Fruit fly (Drosophila melanogaster) whole organism, embryonic: ENCODE data around the gene CG18135.

Experiments used
- CG11247 ChIP-seq: fragments of 200-800 bp; sonication (Bioruptor generic); IDR thresholded peaks from 2 replicates; pipeline ENCODE4 v1.3.6; 2022; ENCODE audit warnings: missing biosample characterization, missing genetic modification characterization
- CG12104 ChIP-seq: fragments of 200-800 bp; sonication (Bioruptor generic); optimal IDR thresholded peaks from 3 replicates; lab custom pipeline; 2016; ENCODE audit warnings: missing biosample characterization, missing genetic modification characterization
- CG13894 ChIP-seq: fragments of 200-800 bp; sonication (Bioruptor generic); optimal IDR thresholded peaks from 3 replicates; lab custom pipeline; 2018; ENCODE audit warnings: missing biosample characterization, mild to moderate bottlenecking, missing genetic modification characterization, moderate library complexity
- CG14710 ChIP-seq: fragments of 200-800 bp; sonication (Bioruptor generic); optimal IDR thresholded peaks from 3 replicates; lab custom pipeline; 2019; ENCODE audit warnings: missing biosample characterization, mild to moderate bottlenecking, missing genetic modification characterization, moderate library complexity
- CG15011 ChIP-seq: fragments of 200-800 bp; sonication (Bioruptor generic); optimal IDR thresholded peaks from 3 replicates; lab custom pipeline; 2018; ENCODE audit warnings: missing biosample characterization, mild to moderate bottlenecking, missing genetic modification characterization
- CG15269 ChIP-seq: fragments of 200-800 bp; sonication (Bioruptor generic); optimal IDR thresholded peaks from 2 replicates; lab custom pipeline; 2018; ENCODE audit warnings: missing biosample characterization, mild to moderate bottlenecking, missing genetic modification characterization, moderate library complexity
- CG17385 ChIP-seq: fragments of 200-800 bp; sonication (Bioruptor generic); optimal IDR thresholded peaks from 3 replicates; lab custom pipeline; 2018; ENCODE audit warnings: missing biosample characterization, mild to moderate bottlenecking, missing genetic modification characterization
- CG18619 ChIP-seq: fragments of 200-800 bp; sonication (Bioruptor generic); optimal IDR thresholded peaks from 3 replicates; lab custom pipeline; 2017; ENCODE audit warnings: missing biosample characterization, mild to moderate bottlenecking, missing genetic modification characterization
- CG2120 ChIP-seq: fragments of 200-800 bp; sonication (Bioruptor generic); optimal IDR thresholded peaks from 3 replicates; lab custom pipeline; 2016; ENCODE audit warnings: missing biosample characterization, missing genetic modification characterization
- CG31441 ChIP-seq: fragments of 200-800 bp; sonication (Bioruptor generic); IDR thresholded peaks from 2 replicates; pipeline ENCODE4 v1.3.6; 2022; ENCODE audit warnings: missing biosample characterization, missing genetic modification characterization
- CG3726 ChIP-seq: fragments of 200-800 bp; sonication (Bioruptor generic); IDR thresholded peaks from 3 replicates; pipeline ENCODE4, ENCODE4 v1.3.6; 2022; ENCODE audit warnings: missing biosample characterization, missing genetic modification characterization
- CG5245 ChIP-seq: fragments of 200-800 bp; sonication (Bioruptor generic); optimal IDR thresholded peaks from 3 replicates; lab custom pipeline; 2016; ENCODE audit warnings: missing biosample characterization, missing genetic modification characterization
- CG7372 ChIP-seq: fragments of 200-800 bp; sonication (Bioruptor generic); IDR thresholded peaks from 2 replicates; pipeline ENCODE4 v1.3.6; 2022; ENCODE audit warnings: missing biosample characterization, missing genetic modification characterization
- CG9609 ChIP-seq: fragments of 200-800 bp; sonication (Bioruptor generic); optimal IDR thresholded peaks from 3 replicates; lab custom pipeline; 2016; ENCODE audit warnings: missing biosample characterization, missing genetic modification characterization
- CTCF ChIP-seq: fragments of 200-800 bp; sonication (Bioruptor generic); optimal IDR thresholded peaks from 2 replicates; lab custom pipeline; 2017; ENCODE audit warnings: missing biosample characterization, mild to moderate bottlenecking, missing genetic modification characterization, moderate library complexity
- CrebB ChIP-seq: fragments of 200-800 bp; sonication (Bioruptor generic); optimal IDR thresholded peaks from 3 replicates; lab custom pipeline; 2018; ENCODE audit warnings: missing biosample characterization, mild to moderate bottlenecking, missing genetic modification characterization
- D ChIP-seq, 2 experiments: fragments of 200-800 bp in 1 of 2; fragments of >200 bp in 1 of 2; sonication (Bioruptor generic) in 1 of 2; optimal IDR thresholded peaks; 2 replicates in 1 of 2; 3 replicates in 1 of 2; lab custom pipeline; 2017; ENCODE audit warnings: mild to moderate bottlenecking in 1 of 2, missing biosample characterization in 1 of 2, missing genetic modification characterization in 1 of 2, missing genetic modification reagents in 1 of 2
- Ets65A ChIP-seq: fragments of 200-800 bp; sonication (Bioruptor generic); peaks from one replicate; lab custom pipeline; 2016; ENCODE audit warnings: missing biosample characterization, missing genetic modification characterization
- Fer1 ChIP-seq: fragments of 200-800 bp; sonication (Bioruptor generic); optimal IDR thresholded peaks from 2 replicates; lab custom pipeline; 2017; ENCODE audit warnings: missing biosample characterization, mild to moderate bottlenecking, missing genetic modification characterization
- HHEX ChIP-seq: fragments of 200-800 bp; sonication (Bioruptor generic); optimal IDR thresholded peaks from 3 replicates; lab custom pipeline; 2017; ENCODE audit warnings: missing biosample characterization, mild to moderate bottlenecking, missing genetic modification characterization, missing genetic modification reagents
- Med ChIP-seq: fragments of 200-800 bp; sonication (Bioruptor generic); peaks from one replicate; lab custom pipeline; 2016; ENCODE audit warnings: missing biosample characterization, missing genetic modification characterization, mild to moderate bottlenecking, inconsistent platforms, moderate library complexity
- Myb ChIP-seq: fragments of 200-800 bp; sonication (Bioruptor generic); optimal IDR thresholded peaks from 2 replicates; lab custom pipeline; 2016; ENCODE audit warnings: missing biosample characterization, missing genetic modification characterization
- NK7.1 ChIP-seq: fragments of 200-800 bp; sonication (Bioruptor generic); optimal IDR thresholded peaks from 3 replicates; lab custom pipeline; 2016; ENCODE audit warnings: missing biosample characterization, missing genetic modification characterization
- Oli ChIP-seq: fragments of 200-800 bp; sonication (Bioruptor generic); optimal IDR thresholded peaks from 2 replicates; lab custom pipeline; 2018; ENCODE audit warnings: missing biosample characterization, mild to moderate bottlenecking, missing genetic modification characterization, moderate library complexity
- Rfx ChIP-seq: fragments of 200-800 bp; sonication (Bioruptor generic); IDR thresholded peaks from 2 replicates; pipeline ENCODE4 v1.3.6; 2022; ENCODE audit warnings: missing biosample characterization, missing genetic modification characterization
- Six4 ChIP-seq: fragments of 200-800 bp; sonication (Bioruptor generic); optimal IDR thresholded peaks from 2 replicates; lab custom pipeline; 2016; ENCODE audit warnings: missing biosample characterization, missing genetic modification characterization
- TFAM ChIP-seq: fragments of 200-800 bp; sonication (Bioruptor generic); optimal IDR thresholded peaks from 2 replicates; lab custom pipeline; 2017; ENCODE audit warnings: missing biosample characterization, missing genetic modification characterization, inconsistent platforms
- ab ChIP-seq: fragments of 200-800 bp; sonication (Bioruptor generic); optimal IDR thresholded peaks from 2 replicates; lab custom pipeline; 2016; ENCODE audit warnings: missing biosample characterization, missing genetic modification characterization
- chinmo ChIP-seq: fragments of 200-800 bp; sonication (Bioruptor generic); IDR thresholded peaks from 4 replicates; pipeline ENCODE4 v1.3.6; 2022; ENCODE audit warnings: missing biosample characterization, missing genetic modification characterization; ENCODE audit not compliant: partially characterized antibody
- crol ChIP-seq: fragments of 200-800 bp; sonication (Bioruptor generic); IDR thresholded peaks from 2 replicates; pipeline ENCODE4 v1.3.6; 2022; ENCODE audit warnings: missing biosample characterization, missing genetic modification characterization
- danr ChIP-seq: fragments of 200-800 bp; sonication (Bioruptor generic); IDR thresholded peaks from 2 replicates; pipeline ENCODE4 v1.3.6; 2022; ENCODE audit warnings: missing biosample characterization, missing genetic modification characterization
- dm ChIP-seq: fragments of 200-800 bp; sonication (Bioruptor generic); optimal IDR thresholded peaks from 3 replicates; lab custom pipeline; 2016; ENCODE audit warnings: missing biosample characterization, missing genetic modification characterization
- exex ChIP-seq: fragments of 200-800 bp; sonication (Bioruptor generic); optimal IDR thresholded peaks from 4 replicates; lab custom pipeline; 2018; ENCODE audit warnings: missing biosample characterization, mild to moderate bottlenecking, missing genetic modification characterization, moderate library complexity
- jing ChIP-seq: fragments of 200-800 bp; sonication (Bioruptor generic); optimal IDR thresholded peaks from 2 replicates; lab custom pipeline; 2018; ENCODE audit warnings: missing biosample characterization, mild to moderate bottlenecking, missing genetic modification characterization
- lov ChIP-seq, 2 experiments: fragments of 200-800 bp in 1 of 2; fragments of >200 bp in 1 of 2; sonication (Bioruptor generic) in 1 of 2; IDR thresholded peaks in 1 of 2; optimal IDR thresholded peaks in 1 of 2; 2 replicates in 1 of 2; 3 replicates in 1 of 2; pipeline versions ENCODE4 v1.3.6 to Lab custom; 2017 to 2022; ENCODE audit warnings: missing biosample characterization in 1 of 2, missing genetic modification characterization in 1 of 2
- mam ChIP-seq: fragments of 200-800 bp; sonication (Bioruptor generic); optimal IDR thresholded peaks from 3 replicates; lab custom pipeline; 2016; ENCODE audit warnings: missing biosample characterization, missing genetic modification characterization
- nom ChIP-seq: fragments of 200-800 bp; sonication (Bioruptor generic); optimal IDR thresholded peaks from 2 replicates; lab custom pipeline; 2017; ENCODE audit warnings: missing biosample characterization, missing genetic modification characterization, mild to moderate bottlenecking, moderate library complexity, missing genetic modification reagents
- pita ChIP-seq: fragments of 200-800 bp; sonication (Bioruptor generic); optimal IDR thresholded peaks from 2 replicates; lab custom pipeline; 2017; ENCODE audit warnings: missing biosample characterization, mild to moderate bottlenecking, missing genetic modification characterization
- pnt ChIP-seq: fragments of 200-800 bp; sonication (Bioruptor generic); optimal IDR thresholded peaks from 3 replicates; lab custom pipeline; 2016; ENCODE audit warnings: missing biosample characterization, missing genetic modification characterization
- repo ChIP-seq: fragments of 200-800 bp; sonication (Bioruptor generic); optimal IDR thresholded peaks from 2 replicates; lab custom pipeline; 2016; ENCODE audit warnings: missing biosample characterization, missing genetic modification characterization
- sd ChIP-seq: fragments of 200-800 bp; sonication (Bioruptor generic); optimal IDR thresholded peaks from 3 replicates; lab custom pipeline; 2018; ENCODE audit warnings: missing biosample characterization, mild to moderate bottlenecking, missing genetic modification characterization, moderate library complexity
- sens ChIP-seq: fragments of 200-800 bp; sonication (Bioruptor generic); peaks from one replicate; lab custom pipeline; 2016; ENCODE audit warnings: missing biosample characterization, missing genetic modification characterization
- sob ChIP-seq: fragments of 200-800 bp; sonication (Bioruptor generic); IDR thresholded peaks from 2 replicates; pipeline ENCODE4 v1.3.6; 2022; ENCODE audit warnings: missing biosample characterization, missing genetic modification characterization
- sqz ChIP-seq: fragments of 200-800 bp; sonication (Bioruptor generic); optimal IDR thresholded peaks from 3 replicates; lab custom pipeline; 2018; ENCODE audit warnings: missing biosample characterization, mild to moderate bottlenecking, missing genetic modification characterization
- tio ChIP-seq: fragments of 200-800 bp; sonication (Bioruptor generic); optimal IDR thresholded peaks from 2 replicates; lab custom pipeline; 2017; ENCODE audit warnings: missing biosample characterization, missing genetic modification characterization, inconsistent platforms
- ttk ChIP-seq: fragments of 200-800 bp; sonication (Bioruptor generic); IDR thresholded peaks from 2 replicates; pipeline ENCODE4 v2.1.2; 2022; ENCODE audit warnings: missing biosample characterization, missing genetic modification characterization
- twi ChIP-seq: fragments of 200-800 bp; optimal IDR thresholded peaks from 2 replicates; lab custom pipeline; 2019; ENCODE audit warnings: missing biosample characterization, mild to moderate bottlenecking, missing genetic modification characterization, moderate library complexity
- tx ChIP-seq: fragments of 200-800 bp; sonication (Bioruptor generic); optimal IDR thresholded peaks from 2 replicates; lab custom pipeline; 2016; ENCODE audit warnings: missing biosample characterization, missing genetic modification characterization
- wor ChIP-seq: fragments of 200-800 bp; sonication (Bioruptor generic); IDR thresholded peaks from 2 replicates; pipeline ENCODE4 v1.3.6; 2022; ENCODE audit warnings: missing biosample characterization, missing genetic modification characterization
- zfh2 ChIP-seq: fragments of 200-800 bp; sonication (Bioruptor generic); optimal IDR thresholded peaks from 2 replicates; lab custom pipeline; 2016; ENCODE audit warnings: missing biosample characterization, missing genetic modification characterization

Gene CG18135

DNA sequence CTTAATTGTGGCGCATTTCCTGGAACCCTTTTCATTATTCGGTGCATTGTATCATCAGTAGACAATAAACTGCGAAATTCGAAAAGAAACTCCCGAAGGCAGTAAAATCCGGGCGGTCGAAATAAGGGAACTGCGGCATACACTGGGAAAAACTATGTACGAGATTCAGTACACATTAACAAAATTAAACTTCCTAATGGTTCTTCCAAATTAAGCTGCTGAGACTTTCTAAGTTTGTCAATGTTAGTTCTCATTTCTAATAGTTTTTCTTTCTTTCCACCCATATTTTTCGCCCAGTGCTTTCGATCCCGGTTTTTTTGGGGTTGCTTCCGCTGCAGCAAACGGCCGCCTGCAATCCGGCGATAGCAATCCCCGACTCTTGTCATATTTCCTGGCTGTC, 26.7 kb upstream of the CG18135 start (continued):
- peak; percentile 64 for TF ChIP-seq jing (GFP tag; lab: Kevin White, UChicago)
- TF ChIP-seq Fer1 = peak; percentile 65
- no peak for TF ChIP-seq Myb (GFP tag; lab: Kevin White, UChicago)
- TF ChIP-seq mam (GFP tag; lab: Kevin White, UChicago) = peak; percentile 33
- no peak for TF ChIP-seq D (optimal IDR thresholded peaks at IDR 0.05; lab: Kevin White, UChicago)
- peak; percentile 20 for TF ChIP-seq D (GFP tag; optimal IDR thresholded peaks at IDR 0.05; lab: Kevin White, UChicago)
- TF ChIP-seq Oli (tag; lab: Kevin White, UChicago) = peak; percentile 82
- TF ChIP-seq sob (GFP tag; lab: Robert Waterston, UW) = peak; percentile 73

DNA sequence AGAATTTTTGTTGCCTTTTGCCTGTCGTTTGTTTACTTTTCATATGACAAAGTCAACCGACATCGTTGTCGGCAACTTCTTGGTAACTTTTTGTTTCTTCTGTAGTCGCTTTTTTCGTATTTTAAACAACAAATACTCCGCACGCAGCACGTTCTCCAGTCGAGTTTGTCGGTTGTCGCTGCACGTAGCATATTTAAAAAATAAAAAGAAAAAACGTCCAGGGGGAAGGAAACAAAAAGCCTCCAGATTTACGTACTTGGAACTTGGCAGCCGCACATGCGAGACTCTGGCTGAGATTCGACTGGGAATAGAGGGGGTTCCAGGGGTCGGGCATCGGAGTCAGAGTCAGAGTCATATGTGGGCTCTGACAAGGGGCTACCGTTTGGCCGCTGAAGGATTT, 23.6 kb upstream of the CG18135 start:
- TF ChIP-seq nom (GFP tag; lab: Kevin White, UChicago) (peak; percentile 68), Ets65A (peak; percentile 74), CG9609 (GFP tag; lab: Kevin White, UChicago) (no peak), pnt (no peak), exex (no peak), CTCF (GFP tag; lab: Kevin White, UChicago) (no peak), ab (no peak), chinmo (GFP tag; lab: Robert Waterston, UW) (no peak), sens (peak; percentile 0), CG14710 (no peak), twi (tag; lab: Kevin White, UChicago) (no peak), tx (GFP tag; lab: Kevin White, UChicago) (no peak), ttk (no peak), wor (GFP tag; lab: Robert Waterston, UW) (no peak), CG12104 (GFP tag; lab: Kevin White, UChicago) (no peak), CG7372 (no peak), tio (GFP tag; lab: Kevin White, UChicago) (no peak), Med (peak; percentile 5)

DNA sequence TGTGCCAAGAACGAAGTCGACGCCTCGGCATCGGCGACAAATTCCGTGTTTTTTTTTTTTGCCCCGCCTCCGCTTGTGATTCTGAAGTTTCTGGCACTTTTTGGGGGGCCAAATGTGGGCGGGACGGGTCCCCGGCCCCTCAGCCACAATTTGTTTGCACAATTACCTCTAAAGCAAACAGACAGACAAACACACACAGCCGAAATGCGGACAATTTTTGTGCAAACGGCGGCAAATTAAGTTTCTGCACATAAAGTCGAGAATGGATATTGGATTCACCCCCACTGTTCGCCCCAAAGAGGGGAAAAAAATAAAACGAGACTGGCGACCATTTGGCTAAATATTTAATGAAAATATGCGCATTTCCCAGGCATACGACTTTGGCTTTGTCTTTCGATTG, 22.4 kb upstream of the CG18135 start:
- TF ChIP-seq lov (optimal IDR thresholded peaks at IDR 0.05; lab: Kevin White, UChicago) (no peak), lov (GFP tag; IDR thresholded peaks at IDR 0.05; lab: Robert Waterston, UW) (no peak), zfh2 (GFP tag; lab: Kevin White, UChicago) (no peak), CG18619 (GFP tag; lab: Kevin White, UChicago) (no peak), pita (GFP tag; lab: Kevin White, UChicago) (no peak), CG11247 (GFP tag; lab: Robert Waterston, UW) (no peak), CG15269 (tag; lab: Kevin White, UChicago) (no peak), dm (GFP tag; lab: Kevin White, UChicago) (no peak), CG15011 (GFP tag; lab: Kevin White, UChicago) (no peak), NK7.1 (no peak), repo (GFP tag; lab: Kevin White, UChicago) (no peak), TFAM (GFP tag; lab: Kevin White, UChicago) (no peak), Rfx (GFP tag; lab: Robert Waterston, UW) (0 out of 2 replicates have a peak, but pooled peaks have one; percentile 11), tx (GFP tag; lab: Kevin White, UChicago) (no peak), sqz (no peak), CG5245 (GFP tag; lab: Kevin White, UChicago) (no peak), HHEX (GFP tag; lab: Kevin White, UChicago) (peak; percentile 1), CG12104 (GFP tag; lab: Kevin White, UChicago) (no peak), danr (no peak), CG17385 (GFP tag; lab: Kevin White, UChicago) (no peak), Med (peak; percentile 69), Ets65A (peak; percentile 56), Six4 (no peak), CG2120 (GFP tag; lab: Kevin White, UChicago) (no peak), sd (tag; lab: Kevin White, UChicago) (peak; percentile 31), CrebB (tag; lab: Kevin White, UChicago) (no peak), CG3726 (GFP tag; lab: Robert Waterston, UW) (no peak), CG31441 (GFP tag; lab: Robert Waterston, UW) (no peak), CG13894 (tag; lab: Kevin White, UChicago) (no peak), crol (0 out of 2 replicates have a peak, but pooled peaks have one; percentile 6)
